Worm (Caenorhabditis elegans) whole organism, L2 larva: ENCODE results near the gene R07E5.17.

Experiments
- C34F6.9 ChIP-seq: fragments of 150-350 bp; optimal IDR thresholded peaks from 2 replicates; lab custom pipeline; 2014; ENCODE audit warnings: missing biosample characterization, missing genetic modification characterization
- F13H6.1 ChIP-seq: sonication (generic microtip); optimal IDR thresholded peaks from 2 replicates; lab custom pipeline; 2016; ENCODE audit warnings: missing genetic modification characterization, missing compliant biosample characterization
- alr-1 ChIP-seq: fragments of 150-350 bp; optimal IDR thresholded peaks from 2 replicates; lab custom pipeline; 2014; ENCODE audit warnings: missing biosample characterization, missing genetic modification characterization
- ama-1 ChIP-seq: fragments of 150-350 bp; optimal IDR thresholded peaks from 2 replicates; lab custom pipeline; 2018; ENCODE audit warnings: inconsistent platforms
- ceh-16 ChIP-seq: fragments of 150-350 bp; optimal IDR thresholded peaks from 2 replicates; lab custom pipeline; 2014; ENCODE audit warnings: missing biosample characterization, missing genetic modification characterization
- elt-1 ChIP-seq: fragments of 150-350 bp; optimal IDR thresholded peaks from 2 replicates; lab custom pipeline; 2014; ENCODE audit warnings: missing biosample characterization, missing genetic modification characterization
- fos-1 ChIP-seq: fragments of 150-350 bp; optimal IDR thresholded peaks from 2 replicates; lab custom pipeline; 2014; ENCODE audit warnings: missing biosample characterization, missing genetic modification characterization
- gmeb-1 ChIP-seq: fragments of 150-350 bp; optimal IDR thresholded peaks from 2 replicates; lab custom pipeline; 2014; ENCODE audit warnings: missing biosample characterization, missing genetic modification characterization
- lin-11 ChIP-seq: fragments of 150-350 bp; sonication (generic microtip); optimal IDR thresholded peaks from 2 replicates; lab custom pipeline; 2014; ENCODE audit warnings: missing biosample characterization, missing genetic modification characterization, inconsistent platforms, mixed read lengths
- lin-39 ChIP-seq: fragments of 150-350 bp; optimal IDR thresholded peaks from 2 replicates; lab custom pipeline; 2014; ENCODE audit warnings: missing biosample characterization, missing genetic modification reagents, missing genetic modification characterization
- lsy-2 ChIP-seq, 2 experiments: fragments of 150-350 bp in 1 of 2; sonication (generic microtip) in 1 of 2; optimal IDR thresholded peaks; 2 replicates each; lab custom pipeline; 2014 to 2017; ENCODE audit warnings: missing biosample characterization in 2 of 2, missing genetic modification characterization in 2 of 2
- mab-5 ChIP-seq: fragments of 150-350 bp; optimal IDR thresholded peaks from 2 replicates; lab custom pipeline; 2014; ENCODE audit warnings: missing biosample characterization, missing genetic modification characterization
- mbf-1 ChIP-seq: sonication (generic microtip); optimal IDR thresholded peaks from 2 replicates; lab custom pipeline; 2017; ENCODE audit warnings: missing biosample characterization, missing genetic modification characterization
- nhr-10 ChIP-seq: sonication (generic microtip); optimal IDR thresholded peaks from 2 replicates; lab custom pipeline; 2017; ENCODE audit warnings: missing biosample characterization, missing genetic modification characterization
- nhr-11 ChIP-seq: fragments of 150-350 bp; optimal IDR thresholded peaks from 2 replicates; lab custom pipeline; 2014; ENCODE audit warnings: missing biosample characterization, missing genetic modification characterization
- nhr-12 ChIP-seq: fragments of 150-350 bp; optimal IDR thresholded peaks from 2 replicates; lab custom pipeline; 2014; ENCODE audit warnings: missing biosample characterization, missing genetic modification characterization
- nhr-129 ChIP-seq: fragments of 150-350 bp; optimal IDR thresholded peaks from 2 replicates; lab custom pipeline; 2014; ENCODE audit warnings: missing biosample characterization, missing genetic modification characterization
- nhr-21 ChIP-seq: fragments of 150-350 bp; optimal IDR thresholded peaks from 2 replicates; lab custom pipeline; 2014; ENCODE audit warnings: missing biosample characterization, missing genetic modification characterization
- nhr-23 ChIP-seq: fragments of 150-350 bp; optimal IDR thresholded peaks from 2 replicates; lab custom pipeline; 2014; ENCODE audit warnings: missing biosample characterization, missing genetic modification reagents, missing genetic modification characterization
- nhr-237 ChIP-seq: fragments of 150-350 bp; optimal IDR thresholded peaks from 2 replicates; lab custom pipeline; 2014; ENCODE audit warnings: missing biosample characterization, missing genetic modification characterization
- nhr-25 ChIP-seq: fragments of 150-350 bp; sonication (generic microtip); optimal IDR thresholded peaks from 3 replicates; lab custom pipeline; 2014; ENCODE audit warnings: missing biosample characterization, missing genetic modification characterization
- nhr-6 ChIP-seq: fragments of 150-350 bp; optimal IDR thresholded peaks from 2 replicates; lab custom pipeline; 2014; ENCODE audit warnings: missing biosample characterization, missing genetic modification characterization
- nhr-77 ChIP-seq: fragments of 150-350 bp; optimal IDR thresholded peaks from 2 replicates; lab custom pipeline; 2014; ENCODE audit warnings: missing biosample characterization, missing genetic modification characterization
- peb-1 ChIP-seq: fragments of 150-350 bp; optimal IDR thresholded peaks from 2 replicates; lab custom pipeline; 2014; ENCODE audit warnings: missing biosample characterization, missing genetic modification characterization
- sem-4 ChIP-seq: fragments of 150-350 bp; optimal IDR thresholded peaks from 2 replicates; lab custom pipeline; 2014; ENCODE audit warnings: missing biosample characterization, missing genetic modification reagents, missing genetic modification characterization
- skn-1 ChIP-seq: sonication (generic microtip); optimal IDR thresholded peaks from 2 replicates; lab custom pipeline; 2017; ENCODE audit warnings: missing biosample characterization, missing genetic modification characterization
- sma-3 ChIP-seq: sonication (generic microtip); optimal IDR thresholded peaks from 2 replicates; lab custom pipeline; 2016; ENCODE audit warnings: missing genetic modification reagents, missing genetic modification characterization, missing compliant biosample characterization
- sma-9 ChIP-seq, 2 experiments: fragments of 150-350 bp in 1 of 2; sonication (generic microtip) in 1 of 2; optimal IDR thresholded peaks; 2 replicates each; lab custom pipeline; 2014 to 2016; ENCODE audit warnings: missing genetic modification characterization in 2 of 2, mild to moderate bottlenecking in 1 of 2, missing biosample characterization in 1 of 2, missing compliant biosample characterization in 1 of 2, missing genetic modification reagents in 1 of 2, moderate library complexity in 1 of 2
- snpc-4 ChIP-seq: fragments of 150-350 bp; optimal IDR thresholded peaks from 2 replicates; lab custom pipeline; 2014; ENCODE audit warnings: missing biosample characterization, missing genetic modification characterization
- unc-39 ChIP-seq: fragments of 150-350 bp; optimal IDR thresholded peaks from 2 replicates; lab custom pipeline; 2014; ENCODE audit warnings: missing biosample characterization, missing genetic modification characterization
- unc-55 ChIP-seq: fragments of 150-350 bp; sonication (generic microtip); optimal IDR thresholded peaks from 3 replicates; lab custom pipeline; 2014; ENCODE audit warnings: missing biosample characterization, missing genetic modification reagents, missing genetic modification characterization
- unc-62 ChIP-seq: fragments of 150-350 bp; optimal IDR thresholded peaks from 2 replicates; lab custom pipeline; 2014; ENCODE audit warnings: missing biosample characterization, missing genetic modification reagents, missing genetic modification characterization
- zag-1 ChIP-seq: fragments of 150-350 bp; optimal IDR thresholded peaks from 2 replicates; lab custom pipeline; 2014; ENCODE audit warnings: missing biosample characterization, missing genetic modification characterization
- ztf-1 ChIP-seq: fragments of 200-800 bp; sonication (Bioruptor generic); conservative IDR thresholded peaks from 2 replicates; pipeline ENCODE4 v1.3.6; 2022; ENCODE audit warnings: missing genetic modification characterization, missing compliant biosample characterization
- ztf-4 ChIP-seq: fragments of 150-350 bp; optimal IDR thresholded peaks from 2 replicates; lab custom pipeline; 2014; ENCODE audit warnings: missing biosample characterization, missing genetic modification characterization

R07E5.17 gene

DNA sequence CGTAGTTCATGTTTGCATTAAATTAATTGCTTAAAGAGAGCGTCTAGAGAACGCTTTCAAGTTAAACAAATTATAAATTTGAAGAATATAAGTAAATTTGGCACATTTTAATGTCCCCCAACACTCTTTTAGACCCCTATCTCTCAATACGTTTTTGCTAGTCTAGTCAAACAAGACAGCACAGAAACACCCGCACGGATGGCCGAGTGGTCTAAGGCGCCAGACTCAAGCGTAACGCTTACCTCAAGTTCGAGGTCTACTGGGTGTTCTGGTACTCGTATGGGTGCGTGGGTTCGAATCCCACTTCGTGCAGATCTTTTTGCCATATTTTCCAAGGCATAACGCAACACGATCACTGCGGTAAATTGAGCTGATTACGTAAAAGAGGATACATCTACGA lies 41.9 kb downstream of the R07E5.17 start:
- TF ChIP-seq sma-3 (GFP tag; lab: Kevin White, UChicago) (peak; percentile 31), F13H6.1 (tag; lab: Kevin White, UChicago) (peak; percentile 17), nhr-21 (tag; lab: Kevin White, UChicago) (no peak), fos-1 (tag; lab: Kevin White, UChicago) (peak; percentile 28)

DNA sequence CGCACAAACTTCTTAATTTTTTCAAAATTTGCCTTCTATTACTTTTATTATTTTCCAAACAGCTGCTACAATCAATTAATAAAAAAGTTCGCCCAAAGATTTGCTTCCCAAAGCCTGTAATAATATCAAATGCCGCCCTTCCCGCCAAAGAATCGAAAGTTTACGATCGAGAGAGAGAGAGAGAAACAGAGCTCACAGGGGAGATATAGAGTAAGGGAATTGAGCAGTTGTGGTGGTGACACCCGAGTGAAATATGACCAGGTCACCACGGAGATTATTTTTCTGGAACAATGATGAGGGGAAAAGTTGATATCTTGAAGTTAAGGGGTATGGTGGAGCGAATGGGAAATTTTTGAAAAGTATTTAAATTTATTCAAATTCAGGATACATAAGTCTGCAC lies 44.3 kb downstream of the R07E5.17 start:
- TF ChIP-seq ama-1 (lab: Kevin White, UChicago) (no peak), skn-1 (no peak), fos-1 (tag; lab: Kevin White, UChicago) (no peak), unc-62 (GFP tag; lab: Kevin White, UChicago) (no peak), lin-11 (tag; lab: Kevin White, UChicago) (no peak), elt-1 (tag; lab: Kevin White, UChicago) (no peak), peb-1 (tag; lab: Kevin White, UChicago) (no peak), zag-1 (tag; lab: Kevin White, UChicago) (no peak), alr-1 (no peak), nhr-10 (tag; lab: Kevin White, UChicago) (no peak), lin-39 (tag; lab: Kevin White, UChicago) (no peak), lsy-2 (tag; optimal IDR thresholded peaks at IDR 0.05; lab: Kevin White, UChicago) (no peak), nhr-25 (tag; lab: Kevin White, UChicago) (no peak), mab-5 (no peak), nhr-23 (tag; lab: Kevin White, UChicago) (no peak), ztf-4 (tag; lab: Kevin White, UChicago) (no peak)
- TF ChIP-seq, all 48 proteins: peak for 0

DNA sequence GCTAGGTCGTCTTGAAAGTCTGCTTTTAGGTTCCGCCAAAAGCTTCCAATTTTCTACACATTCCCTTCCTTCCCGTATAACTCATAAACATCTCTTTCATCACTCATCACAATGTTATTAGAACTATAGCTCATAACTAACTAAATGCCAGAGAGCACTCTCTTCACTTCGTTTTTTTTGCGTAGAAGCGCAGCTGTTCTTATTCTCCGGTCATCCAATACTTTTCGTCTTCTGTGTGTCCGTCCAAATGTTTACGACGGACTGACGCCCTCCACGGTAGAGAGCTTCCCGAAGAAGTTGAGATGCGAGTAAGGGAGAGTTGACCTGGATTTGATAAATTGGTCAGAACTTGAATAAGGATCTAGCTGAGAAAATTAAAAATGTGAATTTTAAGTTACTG lies 45.0 kb downstream of the R07E5.17 start:
- TF ChIP-seq unc-62 (GFP tag; lab: Kevin White, UChicago) (no peak), lsy-2 (tag; optimal IDR thresholded peaks at IDR 0.05; lab: Kevin White, UChicago) (peak in 1 of 2 experiments; percentile 2), nhr-21 (tag; lab: Kevin White, UChicago) (no peak)

DNA sequence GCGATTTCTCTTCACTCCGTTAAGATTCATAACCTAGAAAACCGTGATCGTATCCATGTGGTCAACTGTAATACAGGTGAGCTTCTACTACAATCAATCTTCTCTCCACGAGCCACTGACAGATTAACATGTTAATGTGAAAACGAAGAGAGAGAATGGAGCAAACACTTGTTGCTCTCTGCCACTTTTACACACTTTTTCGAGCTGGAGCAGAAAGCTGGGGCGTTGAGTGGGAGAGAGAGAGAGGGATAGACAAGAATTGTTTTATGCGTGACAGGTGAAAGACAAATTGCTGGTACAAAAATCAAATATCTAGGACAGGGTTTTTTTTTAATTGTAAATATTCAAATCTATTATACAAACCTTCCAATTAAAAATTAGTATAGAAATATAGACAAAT lies 45.9 kb downstream of the R07E5.17 start:
- TF ChIP-seq F13H6.1 (tag; lab: Kevin White, UChicago) = peak; percentile 45
- no peak for TF ChIP-seq snpc-4 (tag; lab: Kevin White, UChicago)
- TF ChIP-seq sma-9 (GFP tag; optimal IDR thresholded peaks at IDR 0.05; lab: Kevin White, UChicago) = peak; percentile 3
- no peak for TF ChIP-seq sma-9 (tag; optimal IDR thresholded peaks at IDR 0.05; lab: Kevin White, UChicago)
- TF ChIP-seq mab-5 = peak; percentile 49
- peak in 1 of 2 experiments; percentile 15 for TF ChIP-seq lsy-2 (tag; optimal IDR thresholded peaks at IDR 0.05; lab: Kevin White, UChicago)
- no peak for TF ChIP-seq C34F6.9 (tag; lab: Kevin White, UChicago)

DNA sequence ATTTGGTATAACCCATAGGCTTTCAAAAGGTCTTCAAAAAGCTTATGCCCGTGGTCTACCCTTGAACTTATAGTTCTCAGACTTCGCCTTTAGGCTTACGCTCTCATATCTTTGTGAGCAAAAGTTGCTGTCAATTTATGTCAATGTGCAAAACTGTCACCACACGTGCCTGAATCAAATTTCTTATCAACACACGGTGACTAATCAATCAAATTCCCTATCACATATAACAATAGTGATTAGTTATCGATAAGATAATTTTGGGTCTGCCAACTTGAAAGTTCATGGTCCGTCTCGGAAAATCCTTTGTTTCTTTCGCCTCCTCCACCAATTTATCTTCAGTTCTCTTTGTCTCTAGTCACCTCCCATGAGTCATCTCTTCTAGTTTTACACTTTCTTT lies 46.8 kb downstream of the R07E5.17 start:
- no peak for TF ChIP-seq alr-1
- no peak for TF ChIP-seq nhr-6 (tag; lab: Kevin White, UChicago)
- TF ChIP-seq skn-1 = no peak
- no peak for TF ChIP-seq sem-4 (tag; lab: Kevin White, UChicago)
- TF ChIP-seq unc-55 = no peak
- no peak for TF ChIP-seq nhr-11 (tag; lab: Kevin White, UChicago)
- TF ChIP-seq fos-1 (tag; lab: Kevin White, UChicago) = peak; percentile 78
- peak; percentile 22 for TF ChIP-seq nhr-129 (tag; lab: Kevin White, UChicago)

DNA sequence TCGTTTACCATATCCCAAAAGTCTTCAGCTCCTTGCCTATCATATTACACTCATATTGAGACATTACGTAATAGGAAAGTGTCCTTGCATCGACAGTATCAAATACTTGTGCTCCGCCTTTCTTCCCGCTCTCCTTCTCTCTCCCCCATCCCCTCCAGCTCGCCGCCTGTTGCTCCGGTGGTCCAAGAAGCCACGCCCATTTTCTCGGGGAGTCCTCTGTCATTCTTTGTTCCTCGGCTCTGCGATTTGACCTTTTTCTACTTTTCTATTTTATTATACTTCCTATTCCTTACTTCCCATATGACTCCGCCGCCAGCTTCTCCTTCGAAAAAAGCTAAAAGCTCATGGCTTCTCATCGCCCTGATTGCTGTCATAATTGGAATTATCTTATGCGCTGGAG lies 47.9 kb downstream of the R07E5.17 start, which contains the start of gene mnp-1:
TSS of gene mnp-1 (plus strand) at position 211 of the 400 bp plus-strand sequence.
- TF ChIP-seq ceh-16 (tag; lab: Kevin White, UChicago) = no peak
- TF ChIP-seq unc-39 (tag; lab: Kevin White, UChicago) = no peak
- TF ChIP-seq ama-1 (lab: Kevin White, UChicago) = no peak
- TF ChIP-seq mbf-1 = no peak
- TF ChIP-seq nhr-25 (tag; lab: Kevin White, UChicago) = no peak
- TF ChIP-seq alr-1 = no peak
- TF ChIP-seq ztf-1 = no peak
- no peak for TF ChIP-seq gmeb-1 (tag; lab: Kevin White, UChicago)
- TF ChIP-seq nhr-12 (tag; lab: Kevin White, UChicago) = no peak
- TF ChIP-seq fos-1 (tag; lab: Kevin White, UChicago) = no peak
- no peak for TF ChIP-seq sem-4 (tag; lab: Kevin White, UChicago)
- no peak for TF ChIP-seq elt-1 (tag; lab: Kevin White, UChicago)
- no peak for TF ChIP-seq sma-9 (GFP tag; optimal IDR thresholded peaks at IDR 0.05; lab: Kevin White, UChicago)
- no peak for TF ChIP-seq sma-9 (tag; optimal IDR thresholded peaks at IDR 0.05; lab: Kevin White, UChicago)
- no peak for TF ChIP-seq sma-3 (GFP tag; lab: Kevin White, UChicago)
- TF ChIP-seq F13H6.1 (tag; lab: Kevin White, UChicago) = no peak
- TF ChIP-seq nhr-77 (tag; lab: Kevin White, UChicago) = no peak
- TF ChIP-seq unc-62 (GFP tag; lab: Kevin White, UChicago) = no peak
- TF ChIP-seq nhr-6 (tag; lab: Kevin White, UChicago) = no peak
- TF ChIP-seq nhr-237 (tag; lab: Kevin White, UChicago) = no peak
- no peak for TF ChIP-seq mab-5
